Worm (Caenorhabditis elegans) whole organism, L4/young adult: Measurements from ENCODE around the gene R10H10.3.

Source experiments
- W03F9.2 ChIP-seq: fragments of 150-350 bp; optimal IDR thresholded peaks from 2 replicates; lab custom pipeline; 2014; ENCODE audit warnings: missing biosample characterization, missing genetic modification characterization
- dao-5 ChIP-seq: sonication (generic microtip); optimal IDR thresholded peaks from 2 replicates; lab custom pipeline; 2016; ENCODE audit warnings: missing genotype, missing genetic modification characterization, moderate library complexity, missing compliant biosample characterization
- him-1 ChIP-seq: sonication (generic microtip); optimal IDR thresholded peaks from 2 replicates; lab custom pipeline; 2016; ENCODE audit warnings: missing genotype, missing genetic modification reagents, missing genetic modification characterization, missing compliant biosample characterization

DNA sequence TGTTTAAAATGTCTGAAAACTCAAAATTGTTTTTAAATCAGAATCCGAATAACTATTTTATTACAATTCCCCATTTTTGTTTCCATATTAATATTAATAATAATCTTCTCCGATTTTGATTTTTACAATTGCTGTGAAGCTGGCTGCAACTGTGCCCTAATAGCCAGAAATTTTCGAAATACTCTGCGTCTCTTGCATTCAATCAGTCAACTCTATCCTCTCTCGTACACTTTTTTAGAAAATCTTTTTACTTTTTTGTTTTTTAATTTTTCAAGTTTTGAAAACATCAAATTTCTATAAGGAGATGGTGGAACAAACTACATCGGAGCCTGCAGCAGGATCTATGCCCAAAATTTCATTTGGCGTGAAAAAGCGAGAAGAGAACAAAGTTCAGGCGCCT lies 30.5 kb upstream of the R10H10.3 start, which contains the start of gene gkow-1:
- no peak for TF ChIP-seq dao-5 (tag; lab: Kevin White, UChicago)
- no peak for TF ChIP-seq him-1
- TF ChIP-seq W03F9.2 (tag; lab: Kevin White, UChicago) = no peak
